Fruit fly (Drosophila melanogaster): ENCODE data around the gene MED7.

MED7 gene

dm6 chr3R:10775246-10775645 is 14.4 kb upstream of the MED7 start (continued):
- TF ChIP-seq CG33213 (GFP tag; optimal IDR thresholded peaks at IDR 0.05), result no peak
- TF ChIP-seq CG10543 (GFP tag; optimal IDR thresholded peaks at IDR 0.05), result no peak
- TF ChIP-seq sim (GFP tag; IDR thresholded peaks at IDR 0.05), result no peak
- TF ChIP-seq kay (GFP tag; optimal IDR thresholded peaks at IDR 0.05), result no peak
- TF ChIP-seq CG6689 (GFP tag; IDR thresholded peaks at IDR 0.05), result peak; percentile 42
- no peak for TF ChIP-seq otp (GFP tag; IDR thresholded peaks at IDR 0.05)
- TF ChIP-seq BtbVII (GFP tag; optimal IDR thresholded peaks at IDR 0.05), result no peak
- no peak for TF ChIP-seq CG7271 (tag; optimal IDR thresholded peaks at IDR 0.05)
- no peak for TF ChIP-seq CG10462 (GFP tag; optimal IDR thresholded peaks at IDR 0.05)
- no peak for TF ChIP-seq CG1233 (GFP tag; optimal IDR thresholded peaks at IDR 0.05)
- no peak for TF ChIP-seq hkb (optimal IDR thresholded peaks at IDR 0.05)
- TF ChIP-seq hkb (GFP tag; IDR thresholded peaks at IDR 0.05), result 0 out of 2 replicates have a peak, but pooled peaks have one; percentile 13
- no peak for TF ChIP-seq so (GFP tag; IDR thresholded peaks at IDR 0.05)
- TF ChIP-seq crp (GFP tag; optimal IDR thresholded peaks at IDR 0.05), result no peak
- no peak for TF ChIP-seq CG8478 (optimal IDR thresholded peaks at IDR 0.05)
- no peak for TF ChIP-seq HLHmδ (GFP tag; optimal IDR thresholded peaks at IDR 0.05)
- no peak for TF ChIP-seq CG18262 (tag; optimal IDR thresholded peaks at IDR 0.05)
- 0 out of 2 replicates have a peak, but pooled peaks have one; percentile 8 for TF ChIP-seq aop (GFP tag; IDR thresholded peaks at IDR 0.05)
- no peak for TF ChIP-seq CG2202 (tag; optimal IDR thresholded peaks at IDR 0.05)
- TF ChIP-seq bcd (GFP tag; optimal IDR thresholded peaks at IDR 0.05), result no peak
- no peak for TF ChIP-seq yki (optimal IDR thresholded peaks at IDR 0.05)
- TF ChIP-seq CG8290 (GFP tag; optimal IDR thresholded peaks at IDR 0.05), result no peak
- TF ChIP-seq CG8290 (tag; optimal IDR thresholded peaks at IDR 0.05), result peak in 1 of 2 experiments; percentile 14
- TF ChIP-seq Mrtf (GFP tag; IDR thresholded peaks at IDR 0.05), result 0 out of 3 replicates have a peak, but pooled peaks have one; percentile 21
- TF ChIP-seq CG14441 (GFP tag; IDR thresholded peaks at IDR 0.05), result 0 out of 2 replicates have a peak, but pooled peaks have one; percentile 19
- TF ChIP-seq Hmr (GFP tag; optimal IDR thresholded peaks at IDR 0.05), result no peak
- no peak for TF ChIP-seq h (optimal IDR thresholded peaks at IDR 0.05)
- TF ChIP-seq CG8281 (tag; optimal IDR thresholded peaks at IDR 0.05), result no peak
- no peak for TF ChIP-seq ind (GFP tag; optimal IDR thresholded peaks at IDR 0.05)
- TF ChIP-seq CG10959 (GFP tag; IDR thresholded peaks at IDR 0.05), result no peak
- TF ChIP-seq Blimp-1 (GFP tag; optimal IDR thresholded peaks at IDR 0.05), result no peak
- no peak for TF ChIP-seq zen2 (GFP tag; IDR thresholded peaks at IDR 0.05; ENCODE audit: partially characterized antibody)
- TF ChIP-seq CG4360 (GFP tag; IDR thresholded peaks at IDR 0.05), result no peak
- TF ChIP-seq CG11247 (GFP tag; IDR thresholded peaks at IDR 0.05), result no peak
- TF ChIP-seq kni (GFP tag; optimal IDR thresholded peaks at IDR 0.05), result no peak
- no peak for TF ChIP-seq ATbp (GFP tag; optimal IDR thresholded peaks at IDR 0.05)
- no peak for TF ChIP-seq Sox102F (GFP tag; optimal IDR thresholded peaks at IDR 0.05)
- peak; percentile 7 for TF ChIP-seq CG2875 (GFP tag; optimal IDR thresholded peaks at IDR 0.05)
- TF ChIP-seq PHDP (tag; optimal IDR thresholded peaks at IDR 0.05), result peak; percentile 45
- TF ChIP-seq CG12219 (GFP tag; optimal IDR thresholded peaks at IDR 0.05), result no peak
- TF ChIP-seq prd (optimal IDR thresholded peaks at IDR 0.05), result no peak
- 0 out of 3 replicates have a peak, but pooled peaks have one; percentile 35 for TF ChIP-seq prd (GFP tag; IDR thresholded peaks at IDR 0.05)
- TF ChIP-seq CG9876 (GFP tag; optimal IDR thresholded peaks at IDR 0.05), result no peak
- TF ChIP-seq tna (GFP tag; IDR thresholded peaks at IDR 0.05; ENCODE audit: partially characterized antibody), result no peak
- TF ChIP-seq CG7745 (tag; optimal IDR thresholded peaks at IDR 0.05), result no peak
- TF ChIP-seq Six4 (GFP tag; optimal IDR thresholded peaks at IDR 0.05), result no peak
- no peak for TF ChIP-seq Max (GFP tag; optimal IDR thresholded peaks at IDR 0.05)
- TF ChIP-seq Dbx (GFP tag; IDR thresholded peaks at IDR 0.05), result no peak
- TF ChIP-seq NfI (GFP tag; optimal IDR thresholded peaks at IDR 0.05), result no peak
- no peak for TF ChIP-seq NFAT (GFP tag; IDR thresholded peaks at IDR 0.05)
- no peak for TF ChIP-seq CG18011 (GFP tag; optimal IDR thresholded peaks at IDR 0.05)
- TF ChIP-seq Asciz (GFP tag; optimal IDR thresholded peaks at IDR 0.05), result no peak
- no peak for TF ChIP-seq Dek (tag; optimal IDR thresholded peaks at IDR 0.05)

All from whole organism, embryonic.